Worm (Caenorhabditis elegans): ENCODE results near the gene T19B10.2.

The T19B10.2 gene

DNA sequence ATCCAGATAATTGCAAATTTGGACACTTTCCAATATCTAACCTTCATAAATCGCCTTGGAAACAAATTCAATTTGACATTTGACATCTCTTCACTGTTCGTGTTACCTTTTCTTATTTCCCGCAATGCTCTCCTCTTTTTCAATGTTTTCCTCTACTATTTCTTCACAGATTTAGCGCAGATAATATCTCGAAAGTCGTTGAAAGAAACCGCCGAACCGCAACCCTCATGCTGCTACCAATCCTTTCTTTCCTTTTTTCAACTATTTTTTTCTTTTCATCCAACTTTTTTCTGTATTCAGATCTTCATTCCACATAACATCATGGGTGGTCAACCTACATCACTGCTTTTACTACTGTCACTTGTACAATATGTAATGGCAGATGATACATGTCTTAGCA, 13.2 kb downstream of the T19B10.2 start, which contains the start of gene T19B10.5:
Gene T19B10.5, plus strand, starts transcription at position 301 of the 400 bp plus-strand sequence.
- no peak for TF ChIP-seq ztf-11 (tag; optimal IDR thresholded peaks at IDR 0.05)
- TF ChIP-seq pha-4 (tag; optimal IDR thresholded peaks at IDR 0.05) = no peak
- TF ChIP-seq unc-62 (GFP tag; optimal IDR thresholded peaks at IDR 0.05) = no peak
- no peak for TF ChIP-seq lsy-2 (tag; optimal IDR thresholded peaks at IDR 0.05)
- TF ChIP-seq drap-1 (GFP tag; optimal IDR thresholded peaks at IDR 0.05) = no peak
- no peak for TF ChIP-seq snpc-4 (tag; optimal IDR thresholded peaks at IDR 0.05)
- no peak for TF ChIP-seq nhr-76 (tag; optimal IDR thresholded peaks at IDR 0.05)

DNA sequence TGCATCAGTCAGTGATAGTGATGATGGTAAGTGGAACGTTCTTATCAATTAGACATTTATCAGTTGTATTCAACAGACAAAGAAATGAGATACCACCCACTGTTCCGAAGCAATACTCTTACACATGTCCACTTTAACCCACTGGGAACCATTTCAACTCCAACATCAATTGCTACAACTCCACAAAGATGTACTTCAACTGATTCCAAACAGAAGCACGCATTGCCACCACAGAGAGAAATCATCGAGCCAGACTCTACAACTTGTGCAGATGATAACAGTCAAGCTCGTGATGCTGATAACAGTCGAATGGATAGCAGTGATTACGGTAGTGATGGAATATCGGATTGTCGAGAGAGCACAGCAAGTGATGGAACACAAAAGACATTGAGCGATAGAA, 14.8 kb downstream of the T19B10.2 start:
- no peak for TF ChIP-seq lin-13 (tag; optimal IDR thresholded peaks at IDR 0.05)
- TF ChIP-seq mls-2 (tag; optimal IDR thresholded peaks at IDR 0.05) = no peak
- no peak for TF ChIP-seq sptf-1 (tag; optimal IDR thresholded peaks at IDR 0.05)
- TF ChIP-seq pha-4 (tag; optimal IDR thresholded peaks at IDR 0.05) = no peak
- TF ChIP-seq snpc-4 (tag; optimal IDR thresholded peaks at IDR 0.05) = no peak
- no peak for TF ChIP-seq nhr-76 (tag; optimal IDR thresholded peaks at IDR 0.05)
- no peak for TF ChIP-seq lsy-2 (tag; optimal IDR thresholded peaks at IDR 0.05)
- TF ChIP-seq ceh-43 (GFP tag; optimal IDR thresholded peaks at IDR 0.05) = no peak
- TF ChIP-seq ztf-11 (tag; optimal IDR thresholded peaks at IDR 0.05) = no peak
- no peak for TF ChIP-seq ceh-39 (tag; optimal IDR thresholded peaks at IDR 0.05)
- no peak for TF ChIP-seq ces-1 (GFP tag; optimal IDR thresholded peaks at IDR 0.05)
- TF ChIP-seq unc-62 (GFP tag; optimal IDR thresholded peaks at IDR 0.05) = no peak

DNA sequence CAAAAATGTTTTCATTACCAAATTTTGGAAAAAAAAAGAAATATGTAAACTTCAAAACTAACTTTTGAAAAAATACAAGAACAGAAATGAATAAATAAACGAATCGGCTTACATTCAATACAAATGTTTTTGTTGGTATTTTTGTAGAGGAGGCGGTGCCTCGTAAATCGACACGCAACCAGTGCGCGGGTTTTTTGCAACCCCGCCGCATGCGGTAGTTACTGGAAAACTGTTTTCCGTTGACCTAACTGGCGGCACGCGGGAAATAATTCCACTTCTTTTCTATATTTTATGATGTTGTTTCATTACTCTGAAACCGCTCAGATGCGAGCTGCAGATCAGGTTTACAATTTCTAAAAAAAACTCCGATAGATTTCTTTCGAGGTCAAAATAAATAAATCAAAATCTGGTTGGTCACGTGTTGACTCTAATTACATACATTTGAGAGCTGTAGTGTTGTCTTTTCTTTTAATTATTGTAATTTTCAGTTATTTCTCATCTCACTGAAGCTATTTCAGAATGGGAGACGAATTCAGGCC, 18.2 kb downstream of the T19B10.2 start, which contains the start of the genes dvc-1 and ima-1:
Gene dvc-1, minus strand, starts transcription at position 145 of the 539 bp plus-strand sequence.
Gene ima-1, plus strand, starts transcription at position 489 of the 539 bp plus-strand sequence.
- no peak for TF ChIP-seq tbx-8 (GFP tag; optimal IDR thresholded peaks at IDR 0.05)
- TF ChIP-seq nhr-2 (tag; optimal IDR thresholded peaks at IDR 0.05) = no peak
- TF ChIP-seq hlh-1 (tag; optimal IDR thresholded peaks at IDR 0.05) = peak; percentile 48
- TF ChIP-seq M03D4.4 (tag; optimal IDR thresholded peaks at IDR 0.05) = peak; percentile 78
- TF ChIP-seq elt-1 (tag; optimal IDR thresholded peaks at IDR 0.05; ENCODE audit: borderline replicate concordance, insufficient read depth) = peak; percentile 2
- TF ChIP-seq sem-2 (GFP tag; optimal IDR thresholded peaks at IDR 0.05) = peak; percentile 65
- TF ChIP-seq mls-2 (tag; optimal IDR thresholded peaks at IDR 0.05) = peak; percentile 87
- peak; percentile 89 for TF ChIP-seq sptf-1 (tag; optimal IDR thresholded peaks at IDR 0.05)
- peak; percentile 69 for TF ChIP-seq drap-1 (GFP tag; optimal IDR thresholded peaks at IDR 0.05)
- peak; percentile 14 for TF ChIP-seq ham-2 (GFP tag; optimal IDR thresholded peaks at IDR 0.05)
- peak; percentile 76 for TF ChIP-seq cnd-1 (tag; optimal IDR thresholded peaks at IDR 0.05)
- no peak for TF ChIP-seq mab-5 (tag; optimal IDR thresholded peaks at IDR 0.05)
- TF ChIP-seq nhr-28 (tag; optimal IDR thresholded peaks at IDR 0.05) = peak; percentile 8
- TF ChIP-seq ceh-83 (GFP tag; optimal IDR thresholded peaks at IDR 0.05) = peak; percentile 59
- TF ChIP-seq unc-120 (tag; optimal IDR thresholded peaks at IDR 0.05; ENCODE audit: poor library complexity, severe bottlenecking) = peak; percentile 54
- peak; percentile 82 for TF ChIP-seq ceh-43 (GFP tag; optimal IDR thresholded peaks at IDR 0.05)
- TF ChIP-seq mep-1 (tag; optimal IDR thresholded peaks at IDR 0.05) = peak; percentile 75
- peak; percentile 44 for TF ChIP-seq bed-3 (GFP tag; optimal IDR thresholded peaks at IDR 0.05)
- TF ChIP-seq zip-8 (tag; optimal IDR thresholded peaks at IDR 0.05) = no peak
- TF ChIP-seq elt-3 (tag; optimal IDR thresholded peaks at IDR 0.05) = no peak
- no peak for TF ChIP-seq unc-62 (GFP tag; optimal IDR thresholded peaks at IDR 0.05)
- peak; percentile 70 for TF ChIP-seq nhr-76 (tag; optimal IDR thresholded peaks at IDR 0.05)
- peak; percentile 56 for TF ChIP-seq nhr-12 (tag; optimal IDR thresholded peaks at IDR 0.05)
- TF ChIP-seq flh-1 (GFP tag; optimal IDR thresholded peaks at IDR 0.05) = no peak
- TF ChIP-seq lin-32 (GFP tag; optimal IDR thresholded peaks at IDR 0.05) = no peak
- peak; percentile 56 for TF ChIP-seq lsy-2 (tag; optimal IDR thresholded peaks at IDR 0.05)
- TF ChIP-seq nhr-237 (tag; optimal IDR thresholded peaks at IDR 0.05) = peak; percentile 61
- no peak for TF ChIP-seq lin-13 (tag; optimal IDR thresholded peaks at IDR 0.05)
- no peak for TF ChIP-seq ceh-39 (tag; optimal IDR thresholded peaks at IDR 0.05)
- peak; percentile 64 for TF ChIP-seq blmp-1 (tag; optimal IDR thresholded peaks at IDR 0.05)
- TF ChIP-seq unc-39 (tag; optimal IDR thresholded peaks at IDR 0.05) = no peak
- peak; percentile 89 for TF ChIP-seq ztf-11 (tag; optimal IDR thresholded peaks at IDR 0.05)
- TF ChIP-seq pha-4 (tag; optimal IDR thresholded peaks at IDR 0.05) = no peak
- TF ChIP-seq snpc-4 (tag; optimal IDR thresholded peaks at IDR 0.05) = no peak
- peak; percentile 36 for TF ChIP-seq ces-1 (GFP tag; optimal IDR thresholded peaks at IDR 0.05)

All from whole organism, mixed stage, embryonic.